Worm (Caenorhabditis elegans) whole organism, young adult: ENCODE data around the gene nas-1.
A peak's percentile ranks its signal among the peaks of the same experiment; 100 is the strongest.

ENCODE experiments used
- C06A6.2 ChIP-seq: fragments of 200-800 bp; sonication (Bioruptor generic); conservative IDR thresholded peaks from 2 replicates; pipeline ENCODE4 v1.3.6; 2022; ENCODE audit warnings: missing genetic modification characterization, missing compliant biosample characterization
- C17E4.6 ChIP-seq: fragments of 200-800 bp; sonication (Bioruptor generic); IDR thresholded peaks from 2 replicates; pipeline ENCODE4 v1.3.6; 2022; ENCODE audit warnings: missing genetic modification reagents, missing genetic modification characterization, missing compliant biosample characterization
- D2030.7 ChIP-seq: fragments of 200-800 bp; sonication (Bioruptor generic); IDR thresholded peaks from 2 replicates; pipeline ENCODE4 v1.3.6; 2022; ENCODE audit warnings: missing genetic modification reagents, missing genetic modification characterization, missing compliant biosample characterization
- F23B12.7 ChIP-seq: sonication (generic microtip); optimal IDR thresholded peaks from 2 replicates; lab custom pipeline; 2017; ENCODE audit warnings: missing genetic modification characterization, mild to moderate bottlenecking, missing compliant biosample characterization, antibody characterized with exemption, moderate library complexity; ENCODE audit not compliant: insufficient read depth
- F33H1.4 ChIP-seq: fragments of 200-800 bp; sonication (Bioruptor generic); IDR thresholded peaks from 2 replicates; pipeline ENCODE4 v1.3.6; 2022; ENCODE audit warnings: missing genetic modification reagents, missing genetic modification characterization, missing compliant biosample characterization
- K11D2.4 ChIP-seq: fragments of 200-800 bp; sonication (Bioruptor generic); IDR thresholded peaks from 2 replicates; pipeline ENCODE4 v1.3.6; 2022; ENCODE audit warnings: missing genetic modification reagents, missing genetic modification characterization, missing compliant biosample characterization
- Y53F4B.3 ChIP-seq: fragments of 200-800 bp; sonication (Bioruptor generic); IDR thresholded peaks from 2 replicates; pipeline ENCODE4 v1.3.6; 2022; ENCODE audit warnings: missing genetic modification reagents, missing genetic modification characterization, missing compliant biosample characterization
- aptf-3 ChIP-seq: fragments of 200-800 bp; sonication (Bioruptor generic); IDR thresholded peaks from 2 replicates; pipeline ENCODE4 v1.3.6; 2022; ENCODE audit warnings: missing genetic modification characterization, missing compliant biosample characterization
- atf-7 ChIP-seq: sonication (generic microtip); optimal IDR thresholded peaks from 2 replicates; lab custom pipeline; 2017; ENCODE audit warnings: mild to moderate bottlenecking, missing genetic modification characterization, missing compliant biosample characterization
- athp-1 ChIP-seq: sonication (generic microtip); optimal IDR thresholded peaks from 2 replicates; lab custom pipeline; 2017; ENCODE audit warnings: mild to moderate bottlenecking, missing genetic modification characterization, missing compliant biosample characterization
- attf-3 ChIP-seq: fragments of 200-800 bp; sonication (Bioruptor generic); conservative IDR thresholded peaks from 2 replicates; pipeline ENCODE4 v1.3.6; 2022; ENCODE audit warnings: missing genetic modification reagents, missing genetic modification characterization, missing compliant biosample characterization
- bed-2 ChIP-seq: fragments of 200-800 bp; sonication (Bioruptor generic); IDR thresholded peaks from 2 replicates; pipeline ENCODE4 v1.3.6; 2022; ENCODE audit warnings: missing genetic modification reagents, missing genetic modification characterization, missing compliant biosample characterization
- ceh-100 ChIP-seq: fragments of 200-800 bp; sonication (Bioruptor generic); IDR thresholded peaks from 2 replicates; pipeline ENCODE4 v1.3.6; 2022; ENCODE audit warnings: missing genetic modification reagents, missing genetic modification characterization, missing compliant biosample characterization
- ceh-27 ChIP-seq: fragments of 200-800 bp; sonication (Bioruptor generic); optimal IDR thresholded peaks from 2 replicates; lab custom pipeline; 2018; ENCODE audit warnings: mild to moderate bottlenecking, missing genetic modification characterization, moderate library complexity, missing compliant biosample characterization
- ceh-40 ChIP-seq: fragments of 200-800 bp; sonication (Bioruptor generic); IDR thresholded peaks from 2 replicates; pipeline ENCODE4 v1.3.6; 2022; ENCODE audit warnings: missing genetic modification characterization, missing compliant biosample characterization
- ceh-91 ChIP-seq: fragments of 200-800 bp; sonication (Bioruptor generic); IDR thresholded peaks from 2 replicates; pipeline ENCODE4 v1.3.6; 2022; ENCODE audit warnings: missing genetic modification reagents, missing genetic modification characterization, missing compliant biosample characterization
- chd-7 ChIP-seq: sonication (generic microtip); optimal IDR thresholded peaks from 2 replicates; lab custom pipeline; 2016; ENCODE audit warnings: mild to moderate bottlenecking, missing genetic modification characterization, moderate library complexity, missing compliant biosample characterization
- die-1 ChIP-seq: sonication (generic microtip); optimal IDR thresholded peaks from 2 replicates; lab custom pipeline; 2016; ENCODE audit warnings: missing genotype, mild to moderate bottlenecking, missing genetic modification characterization, missing compliant biosample characterization
- efl-1 ChIP-seq: fragments of 150-350 bp; optimal IDR thresholded peaks from 2 replicates; lab custom pipeline; 2014; ENCODE audit warnings: missing biosample characterization, missing genetic modification reagents, missing genetic modification characterization
- hlh-26 ChIP-seq: fragments of 200-800 bp; sonication (Bioruptor generic); conservative IDR thresholded peaks from 2 replicates; pipeline ENCODE4 v1.3.6; 2022; ENCODE audit warnings: missing genetic modification reagents, missing genetic modification characterization, missing compliant biosample characterization
- hmg-1.2 ChIP-seq: fragments of 200-800 bp; sonication (Bioruptor generic); IDR thresholded peaks from 2 replicates; pipeline ENCODE4 v1.3.6; 2022; ENCODE audit warnings: missing genetic modification reagents, missing genetic modification characterization, missing compliant biosample characterization
- hmg-20 ChIP-seq: fragments of 200-800 bp; sonication (Bioruptor generic); IDR thresholded peaks from 2 replicates; pipeline ENCODE4 v1.3.6; 2022; ENCODE audit warnings: missing genetic modification reagents, missing genetic modification characterization, missing compliant biosample characterization
- lin-26 ChIP-seq: fragments of 200-800 bp; sonication (Bioruptor generic); IDR thresholded peaks from 2 replicates; pipeline ENCODE4 v1.3.6; 2022; ENCODE audit warnings: missing genetic modification reagents, missing genetic modification characterization, missing compliant biosample characterization
- lin-40 ChIP-seq: sonication (generic microtip); optimal IDR thresholded peaks from 2 replicates; lab custom pipeline; 2016; ENCODE audit warnings: missing genetic modification characterization, mild to moderate bottlenecking, missing compliant biosample characterization, missing genotype, missing genetic modification reagents
- lir-1 ChIP-seq: fragments of 200-800 bp; sonication (Bioruptor generic); conservative IDR thresholded peaks from 2 replicates; pipeline ENCODE4 v1.3.6; 2022; ENCODE audit warnings: missing genetic modification reagents, missing genetic modification characterization, missing compliant biosample characterization
- lsl-1 ChIP-seq: fragments of 200-800 bp; sonication (Bioruptor generic); optimal IDR thresholded peaks from 2 replicates; lab custom pipeline; 2018; ENCODE audit warnings: mild to moderate bottlenecking, missing genetic modification characterization, moderate library complexity, missing compliant biosample characterization
- madf-6 ChIP-seq: fragments of 200-800 bp; sonication (Bioruptor generic); IDR thresholded peaks from 2 replicates; pipeline ENCODE4 v1.3.6; 2022; ENCODE audit warnings: missing genetic modification reagents, missing genetic modification characterization, missing compliant biosample characterization
- madf-8 ChIP-seq: fragments of 200-800 bp; sonication (Bioruptor generic); conservative IDR thresholded peaks from 2 replicates; pipeline ENCODE4 v1.3.6; 2022; ENCODE audit warnings: missing genetic modification reagents, missing genetic modification characterization, missing compliant biosample characterization
- mxl-1 ChIP-seq: sonication (generic microtip); optimal IDR thresholded peaks from 2 replicates; lab custom pipeline; 2016; ENCODE audit warnings: missing genetic modification characterization, missing compliant biosample characterization
- nhr-179 ChIP-seq: sonication (generic microtip); optimal IDR thresholded peaks from 2 replicates; lab custom pipeline; 2016; ENCODE audit warnings: mild to moderate bottlenecking, missing genetic modification characterization, missing compliant biosample characterization
- nhr-27 ChIP-seq: fragments of 200-800 bp; sonication (Bioruptor generic); optimal IDR thresholded peaks from 2 replicates; lab custom pipeline; 2018; ENCODE audit warnings: mild to moderate bottlenecking, missing genetic modification characterization, moderate library complexity, missing compliant biosample characterization
- nhr-90 ChIP-seq: sonication (generic microtip); optimal IDR thresholded peaks from 2 replicates; lab custom pipeline; 2016; ENCODE audit warnings: missing genotype, mild to moderate bottlenecking, missing genetic modification characterization, missing compliant biosample characterization
- pbrm-1 ChIP-seq: fragments of 200-800 bp; sonication (Bioruptor generic); IDR thresholded peaks from 2 replicates; pipeline ENCODE4 v1.3.6; 2022; ENCODE audit warnings: missing genetic modification reagents, missing genetic modification characterization, missing compliant biosample characterization
- rec-8 ChIP-seq, 2 experiments: sonication (generic microtip); optimal IDR thresholded peaks; 2 replicates each; lab custom pipeline; 2016; ENCODE audit warnings: mild to moderate bottlenecking in 2 of 2, missing genetic modification characterization in 2 of 2, missing genetic modification reagents in 2 of 2, missing genotype in 2 of 2, missing biosample characterization in 1 of 2, missing compliant biosample characterization in 1 of 2, moderate library complexity in 1 of 2
- rpc-1 ChIP-seq, 2 experiments: fragments of 150-350 bp in 1 of 2; sonication (generic microtip) in 1 of 2; optimal IDR thresholded peaks; 2 replicates each; lab custom pipeline; 2014 to 2018; ENCODE audit warnings: missing biosample characterization in 1 of 2, missing genetic modification characterization in 1 of 2, missing genetic modification reagents in 1 of 2, missing genotype in 1 of 2
- snpc-1.1 ChIP-seq: sonication (generic microtip); optimal IDR thresholded peaks from 2 replicates; lab custom pipeline; 2017; ENCODE audit warnings: missing genetic modification characterization, mild to moderate bottlenecking, missing compliant biosample characterization, antibody characterized with exemption, moderate library complexity, missing genotype, missing genetic modification reagents; ENCODE audit not compliant: insufficient read depth
- snpc-3.4 ChIP-seq: sonication (generic microtip); optimal IDR thresholded peaks from 2 replicates; lab custom pipeline; 2017; ENCODE audit warnings: missing genetic modification characterization, mild to moderate bottlenecking, missing compliant biosample characterization, antibody characterized with exemption, moderate library complexity, missing genotype, missing genetic modification reagents
- tbp1 ChIP-seq: fragments of 200-800 bp; sonication (Bioruptor generic); optimal IDR thresholded peaks from 2 replicates; lab custom pipeline; 2018; ENCODE audit warnings: mild to moderate bottlenecking, missing genetic modification characterization, missing compliant biosample characterization
- xnd-1 ChIP-seq: sonication (generic microtip); optimal IDR thresholded peaks from 2 replicates; lab custom pipeline; 2016; ENCODE audit warnings: missing genotype, missing genetic modification reagents, missing genetic modification characterization, missing compliant biosample characterization
- zim-3 ChIP-seq: sonication (generic microtip); optimal IDR thresholded peaks from 2 replicates; lab custom pipeline; 2017; ENCODE audit warnings: mild to moderate bottlenecking, missing genetic modification characterization, moderate library complexity, missing compliant biosample characterization
- ztf-22 ChIP-seq: fragments of 200-800 bp; sonication (Bioruptor generic); optimal IDR thresholded peaks from 2 replicates; lab custom pipeline; 2018; ENCODE audit warnings: mild to moderate bottlenecking, missing genetic modification characterization, moderate library complexity, missing compliant biosample characterization
- ztf-25 ChIP-seq: fragments of 200-800 bp; sonication (Bioruptor generic); IDR thresholded peaks from 2 replicates; pipeline ENCODE4 v1.3.6; 2022; ENCODE audit warnings: missing genetic modification reagents, missing genetic modification characterization, missing compliant biosample characterization
- ztf-28 ChIP-seq: fragments of 200-800 bp; sonication (Bioruptor generic); IDR thresholded peaks from 2 replicates; pipeline ENCODE4 v1.3.6; 2022; ENCODE audit warnings: missing genetic modification reagents, missing genetic modification characterization, missing compliant biosample characterization
- ztf-3 ChIP-seq: fragments of 200-800 bp; sonication (Bioruptor generic); optimal IDR thresholded peaks from 2 replicates; lab custom pipeline; 2018; ENCODE audit warnings: mild to moderate bottlenecking, missing genetic modification characterization, missing compliant biosample characterization

The nas-1 gene

ce11 chrIII:13411202-13411601 lies 5.6 kb downstream of the nas-1 start (continued):
- TF ChIP-seq tbp1 (GFP tag; lab: Kevin White, UChicago) (peak; percentile 85), pbrm-1 (GFP tag; lab: Robert Waterston, UW) (no peak), die-1 (peak; percentile 75), hmg-20 (GFP tag; lab: Robert Waterston, UW) (no peak), mxl-1 (no peak), zim-3 (tag; lab: Kevin White, UChicago) (peak; percentile 78), C06A6.2 (GFP tag; lab: Robert Waterston, UW) (no peak), rec-8 (tag; optimal IDR thresholded peaks at IDR 0.05; lab: Kevin White, UChicago) (peak; percentile 31 to 43), athp-1 (tag; lab: Kevin White, UChicago) (peak; percentile 57), snpc-3.4 (peak; percentile 47), lin-40 (tag; lab: Kevin White, UChicago) (no peak), hmg-1.2 (GFP tag; lab: Robert Waterston, UW) (peak; percentile 42; the same call in 1 of the 2 replicates), bed-2 (GFP tag; lab: Robert Waterston, UW) (no peak), atf-7 (tag; lab: Kevin White, UChicago) (no peak)
- TF ChIP-seq, all 124 proteins: peak for 30

- no peak for TF ChIP-seq hlh-26
- peak; percentile 3 for TF ChIP-seq lsl-1 (GFP tag; lab: Kevin White, UChicago)
- no peak for TF ChIP-seq ztf-3 (GFP tag; lab: Kevin White, UChicago)
- 0 out of 2 replicates have a peak, but pooled peaks have one; percentile 21 for TF ChIP-seq D2030.7 (GFP tag; lab: Robert Waterston, UW)
- TF ChIP-seq hmg-1.2 (GFP tag; lab: Robert Waterston, UW), result peak; percentile 59; the same call in 1 of the 2 replicates
- peak; percentile 76 for TF ChIP-seq die-1
- TF ChIP-seq xnd-1 (tag; lab: Kevin White, UChicago), result peak; percentile 34
- TF ChIP-seq tbp1 (GFP tag; lab: Kevin White, UChicago), result no peak
- peak; percentile 43 for TF ChIP-seq efl-1 (GFP tag; lab: Kevin White, UChicago)
- peak; percentile 57 for TF ChIP-seq madf-6 (GFP tag; lab: Robert Waterston, UW)
Measured at ce11 chrIII:13418975-13419374, 13.4 kb downstream of the nas-1 start.

ce11 chrIII:13423414-13423813 lies 17.8 kb downstream of the nas-1 start, which contains the start of gene exo-1:
TSS of gene exo-1 (plus strand) at chrIII:13423514.
- TF ChIP-seq attf-3 (GFP tag; lab: Robert Waterston, UW) (0 out of 2 replicates have a peak, but pooled peaks have one; percentile 20), ztf-22 (GFP tag; lab: Kevin White, UChicago) (no peak), ceh-27 (GFP tag; lab: Kevin White, UChicago) (peak; percentile 46), rpc-1 (optimal IDR thresholded peaks at IDR 0.05; lab: Kevin White, UChicago) (no peak), rpc-1 (tag; optimal IDR thresholded peaks at IDR 0.05; lab: Kevin White, UChicago) (no peak), F23B12.7 (tag; lab: Kevin White, UChicago) (peak; percentile 95), tbp1 (GFP tag; lab: Kevin White, UChicago) (peak; percentile 31), Y53F4B.3 (GFP tag; lab: Robert Waterston, UW) (no peak), ceh-40 (GFP tag; lab: Robert Waterston, UW) (no peak), madf-8 (GFP tag; lab: Robert Waterston, UW) (no peak), pbrm-1 (GFP tag; lab: Robert Waterston, UW) (no peak), ceh-100 (GFP tag; lab: Robert Waterston, UW) (peak; percentile 95), ztf-28 (GFP tag; lab: Robert Waterston, UW) (no peak), ceh-91 (peak; percentile 49), K11D2.4 (GFP tag; lab: Robert Waterston, UW) (no peak), snpc-1.1 (tag; lab: Kevin White, UChicago) (no peak), nhr-90 (tag; lab: Kevin White, UChicago) (no peak), chd-7 (tag; lab: Kevin White, UChicago) (no peak), aptf-3 (GFP tag; lab: Robert Waterston, UW) (no peak), lsl-1 (GFP tag; lab: Kevin White, UChicago) (peak; percentile 44), ztf-25 (GFP tag; lab: Robert Waterston, UW) (no peak), nhr-179 (no peak), F33H1.4 (GFP tag; lab: Robert Waterston, UW) (peak; percentile 10; the same call in 1 of the 2 replicates), lin-26 (GFP tag; lab: Robert Waterston, UW) (no peak), C17E4.6 (no peak), nhr-27 (tag; lab: Kevin White, UChicago) (no peak), lir-1 (no peak)
